Fruit fly (Drosophila melanogaster) whole organism, embryonic: Measurements from ENCODE around the gene dlt.

Source experiments
- Adf1 ChIP-seq: fragments of 200-800 bp; sonication (Bioruptor generic); IDR thresholded peaks from 2 replicates; pipeline ENCODE4 v1.3.6; 2022; ENCODE audit warnings: missing biosample characterization, missing genetic modification characterization
- Asciz ChIP-seq: fragments of 200-800 bp; sonication (Bioruptor generic); optimal IDR thresholded peaks from 2 replicates; lab custom pipeline; 2017; ENCODE audit warnings: missing biosample characterization, mild to moderate bottlenecking, missing genetic modification characterization, missing genetic modification reagents
- B-H2 ChIP-seq: fragments of 200-800 bp; sonication (Bioruptor generic); optimal IDR thresholded peaks from 2 replicates; lab custom pipeline; 2018; ENCODE audit warnings: missing biosample characterization, mild to moderate bottlenecking, missing genetic modification characterization
- Bdp1 ChIP-seq: fragments of 200-800 bp; sonication (Bioruptor generic); optimal IDR thresholded peaks from 3 replicates; lab custom pipeline; 2016; ENCODE audit warnings: missing biosample characterization, missing genetic modification characterization
- CG12236 ChIP-seq: fragments of 200-800 bp; sonication (Bioruptor generic); optimal IDR thresholded peaks from 2 replicates; lab custom pipeline; 2016; ENCODE audit warnings: missing biosample characterization, missing genetic modification characterization
- CG13424 ChIP-seq: fragments of 200-800 bp; sonication (Bioruptor generic); optimal IDR thresholded peaks from 2 replicates; lab custom pipeline; 2019; ENCODE audit warnings: missing biosample characterization, mild to moderate bottlenecking, missing genetic modification characterization, moderate library complexity
- CG14014 ChIP-seq: fragments of 200-800 bp; sonication (Bioruptor generic); IDR thresholded peaks from 2 replicates; pipeline ENCODE4 v1.3.6; 2022; ENCODE audit warnings: missing biosample characterization, missing genetic modification characterization
- CG14860 ChIP-seq: fragments of 200-800 bp; sonication (Bioruptor generic); IDR thresholded peaks from 3 replicates; pipeline ENCODE4 v1.3.6; 2022; ENCODE audit warnings: missing biosample characterization, missing genetic modification characterization; ENCODE audit not compliant: partially characterized antibody
- CG18599 ChIP-seq: fragments of 200-800 bp; sonication (Bioruptor generic); optimal IDR thresholded peaks from 3 replicates; lab custom pipeline; 2017; ENCODE audit warnings: missing biosample characterization, missing genetic modification characterization, mild to moderate bottlenecking, moderate library complexity, missing genetic modification reagents
- CG2120 ChIP-seq: fragments of 200-800 bp; sonication (Bioruptor generic); optimal IDR thresholded peaks from 3 replicates; lab custom pipeline; 2016; ENCODE audit warnings: missing biosample characterization, missing genetic modification characterization
- CG3281 ChIP-seq: fragments of 200-800 bp; sonication (Bioruptor generic); optimal IDR thresholded peaks from 3 replicates; lab custom pipeline; 2017; ENCODE audit warnings: missing biosample characterization, mild to moderate bottlenecking, missing genetic modification characterization
- CG3995 ChIP-seq: fragments of 200-800 bp; sonication (Bioruptor generic); optimal IDR thresholded peaks from 3 replicates; lab custom pipeline; 2016; ENCODE audit warnings: missing biosample characterization, missing genetic modification characterization
- CG7271 ChIP-seq: fragments of 200-800 bp; sonication (Bioruptor generic); optimal IDR thresholded peaks from 2 replicates; lab custom pipeline; 2018; ENCODE audit warnings: missing biosample characterization, mild to moderate bottlenecking, missing genetic modification characterization, moderate library complexity
- CG8290 ChIP-seq, 3 experiments: fragments of 200-800 bp; sonication (Bioruptor generic); optimal IDR thresholded peaks; 2 replicates each; lab custom pipeline; 2016 to 2019; ENCODE audit warnings: missing biosample characterization in 3 of 3, missing genetic modification characterization in 3 of 3, mild to moderate bottlenecking in 2 of 3, moderate library complexity in 1 of 3
- CG9932 ChIP-seq: fragments of 200-800 bp; sonication (Bioruptor generic); IDR thresholded peaks from 2 replicates; pipeline ENCODE4 v1.3.6; 2022; ENCODE audit warnings: missing biosample characterization, missing genetic modification characterization
- Chrac-16 ChIP-seq: fragments of 200-800 bp; sonication (Bioruptor generic); optimal IDR thresholded peaks from 3 replicates; lab custom pipeline; 2016; ENCODE audit warnings: missing biosample characterization, missing genetic modification characterization
- D19A ChIP-seq: fragments of 200-800 bp; optimal IDR thresholded peaks from 3 replicates; lab custom pipeline; 2019; ENCODE audit warnings: missing biosample characterization, mild to moderate bottlenecking, missing genetic modification characterization, moderate library complexity
- Ets97D ChIP-seq: fragments of 200-800 bp; sonication (Bioruptor generic); optimal IDR thresholded peaks from 3 replicates; lab custom pipeline; 2016; ENCODE audit warnings: missing biosample characterization, missing genetic modification characterization
- HHEX ChIP-seq: fragments of 200-800 bp; sonication (Bioruptor generic); optimal IDR thresholded peaks from 3 replicates; lab custom pipeline; 2017; ENCODE audit warnings: missing biosample characterization, mild to moderate bottlenecking, missing genetic modification characterization, missing genetic modification reagents
- HLH54F ChIP-seq: fragments of 200-800 bp; sonication (Bioruptor generic); optimal IDR thresholded peaks from 3 replicates; lab custom pipeline; 2016; ENCODE audit warnings: missing biosample characterization, missing genetic modification characterization
- HLHmδ ChIP-seq: fragments of 200-800 bp; sonication (Bioruptor generic); optimal IDR thresholded peaks from 2 replicates; lab custom pipeline; 2018; ENCODE audit warnings: missing biosample characterization, mild to moderate bottlenecking, missing genetic modification characterization, moderate library complexity
- Hmr ChIP-seq: fragments of 200-800 bp; sonication (Bioruptor generic); optimal IDR thresholded peaks from 3 replicates; lab custom pipeline; 2017; ENCODE audit warnings: mild to moderate bottlenecking, missing biosample characterization, missing genetic modification reagents, missing genetic modification characterization
- Med ChIP-seq: fragments of 200-800 bp; sonication (Bioruptor generic); peaks from one replicate; lab custom pipeline; 2016; ENCODE audit warnings: missing biosample characterization, missing genetic modification characterization, mild to moderate bottlenecking, inconsistent platforms, moderate library complexity
- Nf-YC ChIP-seq: fragments of 200-800 bp; optimal IDR thresholded peaks from 3 replicates; lab custom pipeline; 2019; ENCODE audit warnings: missing biosample characterization, mild to moderate bottlenecking, missing genetic modification characterization, moderate library complexity
- NfI ChIP-seq: fragments of 200-800 bp; sonication (Bioruptor generic); optimal IDR thresholded peaks from 3 replicates; lab custom pipeline; 2018; ENCODE audit warnings: missing biosample characterization, mild to moderate bottlenecking, missing genetic modification characterization, moderate library complexity
- Rfx ChIP-seq: fragments of 200-800 bp; sonication (Bioruptor generic); IDR thresholded peaks from 2 replicates; pipeline ENCODE4 v1.3.6; 2022; ENCODE audit warnings: missing biosample characterization, missing genetic modification characterization
- Sry-β ChIP-seq: fragments of 200-800 bp; sonication (Bioruptor generic); optimal IDR thresholded peaks from 2 replicates; lab custom pipeline; 2018; ENCODE audit warnings: missing biosample characterization, mild to moderate bottlenecking, missing genetic modification characterization, moderate library complexity
- Trl ChIP-seq, 3 experiments: fragments of >200 bp in 2 of 3; fragments of 200-800 bp in 1 of 3; sonication (Bioruptor generic) in 1 of 3; optimal IDR thresholded peaks; 2 replicates in 1 of 3; 3 replicates in 2 of 3; lab custom pipeline; 2016 to 2017; ENCODE audit warnings: missing biosample characterization in 1 of 3, missing genetic modification characterization in 1 of 3
- abd-A ChIP-seq: fragments of 200-800 bp; sonication (Bioruptor generic); optimal IDR thresholded peaks from 3 replicates; lab custom pipeline; 2019; ENCODE audit warnings: missing biosample characterization, mild to moderate bottlenecking, missing genetic modification characterization, moderate library complexity
- br ChIP-seq: fragments of >200 bp; optimal IDR thresholded peaks from 2 replicates; lab custom pipeline; 2017
- ewg ChIP-seq: fragments of 200-800 bp; sonication (Bioruptor generic); optimal IDR thresholded peaks from 3 replicates; lab custom pipeline; 2017; ENCODE audit warnings: mild to moderate bottlenecking, missing biosample characterization, missing genetic modification reagents, missing genetic modification characterization
- fd3F ChIP-seq: fragments of 200-800 bp; sonication (Bioruptor generic); optimal IDR thresholded peaks from 2 replicates; lab custom pipeline; 2018; ENCODE audit warnings: missing biosample characterization, mild to moderate bottlenecking, missing genetic modification characterization, moderate library complexity
- grn ChIP-seq: fragments of 200-800 bp; sonication (Bioruptor generic); optimal IDR thresholded peaks from 3 replicates; lab custom pipeline; 2017; ENCODE audit warnings: missing biosample characterization, missing genetic modification characterization
- lmd ChIP-seq: fragments of 200-800 bp; sonication (Bioruptor generic); IDR thresholded peaks from 2 replicates; pipeline ENCODE4 v1.3.6; 2022; ENCODE audit warnings: missing biosample characterization, missing genetic modification characterization
- lola ChIP-seq, 3 experiments: fragments of >200 bp in 2 of 3; fragments of 200-800 bp in 1 of 3; sonication (Bioruptor generic) in 1 of 3; optimal IDR thresholded peaks; 2 replicates each; lab custom pipeline; 2017 to 2019; ENCODE audit warnings: missing biosample characterization in 3 of 3, missing genetic modification characterization in 3 of 3, mild to moderate bottlenecking in 1 of 3, moderate library complexity in 1 of 3
- onecut ChIP-seq: fragments of 200-800 bp; sonication (Bioruptor generic); IDR thresholded peaks from 2 replicates; pipeline ENCODE4 v1.3.6; 2022; ENCODE audit warnings: missing biosample characterization, missing genetic modification characterization
- peb ChIP-seq: fragments of 200-800 bp; sonication (Bioruptor generic); IDR thresholded peaks from 2 replicates; pipeline ENCODE4 v1.3.6; 2022; ENCODE audit warnings: missing biosample characterization, missing genetic modification characterization
- pho ChIP-seq: fragments of 200-800 bp; sonication (Bioruptor generic); optimal IDR thresholded peaks from 2 replicates; lab custom pipeline; 2016; ENCODE audit warnings: missing biosample characterization, missing genetic modification characterization
- pzg ChIP-seq: fragments of 200-800 bp; sonication (Bioruptor generic); optimal IDR thresholded peaks from 3 replicates; lab custom pipeline; 2018; ENCODE audit warnings: missing biosample characterization, mild to moderate bottlenecking, missing genetic modification characterization, moderate library complexity
- ranshi ChIP-seq: fragments of 200-800 bp; sonication (Bioruptor generic); IDR thresholded peaks from 2 replicates; pipeline ENCODE4 v1.3.6; 2022; ENCODE audit warnings: missing biosample characterization, missing genetic modification characterization
- row ChIP-seq: fragments of 200-800 bp; sonication (Bioruptor generic); IDR thresholded peaks from 3 replicates; pipeline ENCODE4 v1.3.6; 2022; ENCODE audit warnings: missing biosample characterization, missing genetic modification characterization
- seq ChIP-seq: fragments of 200-800 bp; sonication (Bioruptor generic); IDR thresholded peaks from 2 replicates; pipeline ENCODE4 v1.3.6; 2022; ENCODE audit warnings: missing biosample characterization, missing genetic modification characterization
- stwl ChIP-seq: fragments of 200-800 bp; sonication (Bioruptor generic); optimal IDR thresholded peaks from 3 replicates; lab custom pipeline; 2018; ENCODE audit warnings: missing biosample characterization, mild to moderate bottlenecking, missing genetic modification characterization, moderate library complexity
- trem ChIP-seq: fragments of 200-800 bp; optimal IDR thresholded peaks from 3 replicates; lab custom pipeline; 2019; ENCODE audit warnings: missing biosample characterization, mild to moderate bottlenecking, missing genetic modification characterization, moderate library complexity
- ttk ChIP-seq: fragments of 200-800 bp; sonication (Bioruptor generic); IDR thresholded peaks from 2 replicates; pipeline ENCODE4 v2.1.2; 2022; ENCODE audit warnings: missing biosample characterization, missing genetic modification characterization
- tx ChIP-seq: fragments of 200-800 bp; sonication (Bioruptor generic); optimal IDR thresholded peaks from 2 replicates; lab custom pipeline; 2016; ENCODE audit warnings: missing biosample characterization, missing genetic modification characterization
- unc-4 ChIP-seq: fragments of 200-800 bp; sonication (Bioruptor generic); IDR thresholded peaks from 2 replicates; pipeline ENCODE4 v1.3.6; 2022; ENCODE audit warnings: missing biosample characterization, missing genetic modification characterization; ENCODE audit not compliant: partially characterized antibody
- vfl ChIP-seq: fragments of 200-800 bp; sonication (Bioruptor generic); optimal IDR thresholded peaks from 2 replicates; lab custom pipeline; 2016; ENCODE audit warnings: missing biosample characterization, missing genetic modification characterization

Gene dlt

DNA sequence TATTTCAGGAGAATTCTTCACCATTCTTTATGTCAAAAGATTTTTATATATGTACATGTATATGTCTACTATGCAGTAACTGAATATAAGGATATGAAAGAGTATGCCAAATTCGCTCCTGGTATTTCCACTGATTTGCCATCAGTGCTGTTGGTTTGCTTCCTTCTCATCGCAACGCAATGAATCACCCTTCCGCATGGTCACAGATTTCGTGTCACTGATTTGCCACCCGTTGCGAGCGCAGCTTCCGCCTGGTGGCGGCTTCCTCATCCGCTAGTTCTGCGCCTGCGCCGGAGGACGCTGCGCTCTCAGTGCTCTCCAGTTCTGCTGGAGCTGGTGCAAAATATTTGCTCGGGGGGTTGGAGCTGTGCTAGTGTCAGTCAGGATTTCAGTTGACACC is 46.9 kb downstream of the dlt start:
- TF ChIP-seq unc-4: 0 out of 2 replicates have a peak, but pooled peaks have one; percentile 14
- peak; percentile 27 for TF ChIP-seq abd-A (tag; lab: Kevin White, UChicago)
- 0 out of 2 replicates have a peak, but pooled peaks have one; percentile 35 for TF ChIP-seq onecut
- peak; percentile 12; the same call in 1 of the 2 replicates for TF ChIP-seq CG9932 (GFP tag; lab: Robert Waterston, UW)
- peak; percentile 2 for TF ChIP-seq B-H2 (GFP tag; lab: Kevin White, UChicago)
- no peak for TF ChIP-seq vfl (GFP tag; lab: Kevin White, UChicago)
- peak; percentile 38 for TF ChIP-seq Hmr
- TF ChIP-seq pzg (GFP tag; lab: Kevin White, UChicago): peak; percentile 8
- TF ChIP-seq trem: no peak
- TF ChIP-seq Med: peak; percentile 88
- TF ChIP-seq Sry-β (GFP tag; lab: Kevin White, UChicago): peak; percentile 20
- TF ChIP-seq lmd (GFP tag; lab: Robert Waterston, UW): peak; percentile 27; the same call in 1 of the 2 replicates
- TF ChIP-seq CG2120 (GFP tag; lab: Kevin White, UChicago): peak; percentile 17
- no peak for TF ChIP-seq fd3F
- TF ChIP-seq ewg: peak; percentile 98
- TF ChIP-seq NfI (GFP tag; lab: Kevin White, UChicago): peak; percentile 10
- no peak for TF ChIP-seq CG12236 (GFP tag; lab: Kevin White, UChicago)
- TF ChIP-seq CG18599: peak; percentile 14
- TF ChIP-seq Ets97D (GFP tag; lab: Kevin White, UChicago): peak; percentile 49
- TF ChIP-seq pho: no peak
- peak; percentile 58 for TF ChIP-seq row (GFP tag; lab: Robert Waterston, UW)
- peak; percentile 94 for TF ChIP-seq CG3995 (GFP tag; lab: Kevin White, UChicago)
- TF ChIP-seq D19A (tag; lab: Kevin White, UChicago): peak; percentile 69
- peak; percentile 22 to 32 for TF ChIP-seq Trl (optimal IDR thresholded peaks at IDR 0.05; lab: Kevin White, UChicago)
- TF ChIP-seq Trl (GFP tag; optimal IDR thresholded peaks at IDR 0.05; lab: Kevin White, UChicago): no peak
- peak; percentile 70 for TF ChIP-seq seq (GFP tag; lab: Robert Waterston, UW)
- no peak for TF ChIP-seq CG8290 (GFP tag; optimal IDR thresholded peaks at IDR 0.05; lab: Kevin White, UChicago)
- TF ChIP-seq CG8290 (tag; optimal IDR thresholded peaks at IDR 0.05; lab: Kevin White, UChicago): peak in 1 of 2 experiments; percentile 46
- no peak for TF ChIP-seq Asciz (GFP tag; lab: Kevin White, UChicago)
- TF ChIP-seq Nf-YC (tag; lab: Kevin White, UChicago): peak; percentile 12
- no peak for TF ChIP-seq Bdp1 (GFP tag; lab: Kevin White, UChicago)
- 0 out of 2 replicates have a peak, but pooled peaks have one; percentile 15 for TF ChIP-seq Rfx (GFP tag; lab: Robert Waterston, UW)

DNA sequence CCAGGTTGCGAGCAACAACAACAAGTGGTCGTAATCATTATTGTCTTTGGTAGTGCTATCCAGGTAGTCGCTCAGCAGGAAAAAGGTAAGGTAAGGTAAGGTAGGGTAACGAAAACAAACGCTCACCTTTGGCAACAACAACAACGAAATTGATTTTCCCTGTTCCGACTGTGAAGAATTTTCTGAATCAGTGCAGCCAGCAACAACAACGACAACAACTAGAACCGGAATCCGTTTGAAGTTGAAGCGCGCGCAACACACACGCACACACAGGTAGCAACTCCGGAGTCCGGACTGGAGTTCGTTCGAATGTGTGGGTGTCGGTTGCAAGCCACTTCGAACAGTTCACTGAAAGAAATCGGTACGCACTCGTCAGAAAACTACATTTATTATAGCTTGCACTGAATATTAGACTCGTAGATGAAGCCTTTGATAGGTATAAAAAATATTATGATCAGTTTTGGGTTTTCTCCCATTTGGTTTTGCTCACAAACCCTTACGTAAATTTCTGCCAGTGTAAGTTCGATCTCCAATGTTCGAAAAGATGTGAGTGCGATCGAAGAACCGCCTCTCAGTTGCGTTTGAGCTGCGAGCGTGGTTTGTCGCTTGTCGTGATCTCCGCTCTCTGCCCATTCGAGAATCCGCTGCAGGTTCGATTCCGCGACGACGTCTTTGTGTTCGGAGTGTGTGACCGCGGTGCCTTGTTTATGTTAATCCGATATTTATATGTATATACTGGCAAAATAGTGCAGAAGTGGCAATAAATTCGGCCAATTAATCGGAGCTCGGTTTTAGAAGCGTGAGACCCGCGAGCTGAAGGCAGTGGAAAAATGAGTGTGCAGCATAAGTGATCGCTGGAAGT is 48.6 kb downstream of the dlt start, which contains the start of gene CG13921:
CG13921 (plus strand) TSS at position 570 of the 862 bp plus-strand sequence.
- TF ChIP-seq CG14014 (peak; percentile 99), NfI (GFP tag; lab: Kevin White, UChicago) (peak; percentile 98), br (lab: Kevin White, UChicago) (no peak), Adf1 (peak; percentile 82), CG13424 (tag; lab: Kevin White, UChicago) (peak; percentile 99), HLH54F (GFP tag; lab: Kevin White, UChicago) (peak; percentile 98), tx (GFP tag; lab: Kevin White, UChicago) (peak; percentile 98), ranshi (peak; percentile 99), ttk (GFP tag; lab: Robert Waterston, UW) (peak; percentile 99), CG14860 (no peak), CG7271 (tag; lab: Kevin White, UChicago) (peak; percentile 99), lola (GFP tag; optimal IDR thresholded peaks at IDR 0.05; lab: Kevin White, UChicago) (peak in 1 of 3 experiments; percentile 99), grn (GFP tag; lab: Kevin White, UChicago) (peak; percentile 91), HLHmδ (GFP tag; lab: Kevin White, UChicago) (no peak), Chrac-16 (GFP tag; lab: Kevin White, UChicago) (peak; percentile 99), stwl (peak; percentile 95), peb (GFP tag; lab: Robert Waterston, UW) (peak; percentile 99), HHEX (peak; percentile 99), CG3281 (GFP tag; lab: Kevin White, UChicago) (peak; percentile 97)
